Worm (Caenorhabditis elegans): ENCODE measurements around the gene tsp-8.

- no peak for TF ChIP-seq snpc-4 (tag; optimal IDR thresholded peaks at IDR 0.05)
- TF ChIP-seq rnt-1 (tag; optimal IDR thresholded peaks at IDR 0.05) = no peak
- TF ChIP-seq mdl-1 (tag; optimal IDR thresholded peaks at IDR 0.05) = no peak
- TF ChIP-seq nhr-47 (tag; optimal IDR thresholded peaks at IDR 0.05) = no peak
- TF ChIP-seq ces-1 (GFP tag; optimal IDR thresholded peaks at IDR 0.05) = no peak
- no peak for TF ChIP-seq nhr-237 (tag; optimal IDR thresholded peaks at IDR 0.05)
- TF ChIP-seq nhr-11 (tag; optimal IDR thresholded peaks at IDR 0.05) = no peak
- no peak for TF ChIP-seq Y116A8C.19 (tag; optimal IDR thresholded peaks at IDR 0.05; ENCODE audit: borderline replicate concordance)
- no peak for TF ChIP-seq mef-2 (tag; optimal IDR thresholded peaks at IDR 0.05)
- TF ChIP-seq ama-1 (optimal IDR thresholded peaks at IDR 0.05) = no peak
- TF ChIP-seq efl-3 (GFP tag; optimal IDR thresholded peaks at IDR 0.05) = no peak
- no peak for TF ChIP-seq nhr-28 (tag; optimal IDR thresholded peaks at IDR 0.05)
- TF ChIP-seq efl-1 (optimal IDR thresholded peaks at IDR 0.05) = no peak
- TF ChIP-seq efl-1 (GFP tag; optimal IDR thresholded peaks at IDR 0.05 in 1 of 2) = no peak
- no peak for TF ChIP-seq ceh-8 (GFP tag; optimal IDR thresholded peaks at IDR 0.05)
Observed at ce11 chrX:14736955-14737621, 7.8 kb upstream of the tsp-8 start.
